Worm (Caenorhabditis elegans) whole organism, L4 larva: Measurements from ENCODE around the gene saeg-1.

ENCODE experiments used
- F10B5.3 ChIP-seq: sonication (generic microtip); optimal IDR thresholded peaks from 2 replicates; lab custom pipeline; 2016; ENCODE audit warnings: mild to moderate bottlenecking, missing genetic modification characterization, missing compliant biosample characterization
- F44E2.7 ChIP-seq: fragments of 200-800 bp; sonication (Bioruptor generic); IDR thresholded peaks from 2 replicates; pipeline ENCODE4 v2.1.2; 2022; ENCODE audit warnings: missing genetic modification characterization, missing compliant biosample characterization
- T26A8.4 ChIP-seq: fragments of 200-800 bp; sonication (Bioruptor generic); IDR thresholded peaks from 2 replicates; pipeline ENCODE4 v1.3.6; 2022; ENCODE audit warnings: missing genetic modification characterization, missing compliant biosample characterization
- Y105C5A.15 ChIP-seq: fragments of 200-800 bp; sonication (Bioruptor generic); IDR thresholded peaks from 2 replicates; pipeline ENCODE4 v1.3.6; 2022; ENCODE audit warnings: missing genetic modification characterization, missing compliant biosample characterization
- Y48G9A.11 ChIP-seq: fragments of 200-800 bp; sonication (Bioruptor generic); IDR thresholded peaks from 2 replicates; pipeline ENCODE4 v1.3.6; 2022; ENCODE audit warnings: missing genetic modification reagents, missing genetic modification characterization, missing compliant biosample characterization
- Y75B8A.6 ChIP-seq: fragments of 200-800 bp; sonication (Bioruptor generic); IDR thresholded peaks from 2 replicates; pipeline ENCODE4 v1.3.6; 2022; ENCODE audit warnings: missing genetic modification reagents, missing genetic modification characterization, missing compliant biosample characterization
- aha-1 ChIP-seq: fragments of 150-350 bp; peaks from one replicate; lab custom pipeline; 2014; ENCODE audit warnings: missing biosample characterization, missing genetic modification characterization
- attf-4 ChIP-seq: sonication (generic microtip); optimal IDR thresholded peaks from 3 replicates; lab custom pipeline; 2017; ENCODE audit warnings: missing biosample characterization, missing genetic modification characterization
- ceh-82 ChIP-seq: sonication (generic microtip); optimal IDR thresholded peaks from 2 replicates; lab custom pipeline; 2017; ENCODE audit warnings: missing biosample characterization, missing genetic modification characterization
- ces-1 ChIP-seq: fragments of 150-350 bp; sonication (generic microtip); optimal IDR thresholded peaks from 4 replicates; lab custom pipeline; 2014; ENCODE audit warnings: missing biosample characterization, missing genetic modification reagents, missing genetic modification characterization
- daf-12 ChIP-seq: fragments of 150-350 bp; optimal IDR thresholded peaks from 2 replicates; lab custom pipeline; 2014; ENCODE audit warnings: missing biosample characterization, missing genetic modification reagents, missing genetic modification characterization
- daf-16 ChIP-seq, 3 experiments: sonication (generic microtip); optimal IDR thresholded peaks; 2 replicates each; lab custom pipeline; 2016 to 2017; ENCODE audit warnings: missing genetic modification characterization in 3 of 3, missing genetic modification reagents in 3 of 3, mild to moderate bottlenecking in 2 of 3, missing compliant biosample characterization in 2 of 3, missing biosample characterization in 1 of 3, moderate library complexity in 1 of 3
- daf-19 ChIP-seq: fragments of 200-800 bp; sonication (Bioruptor generic); conservative IDR thresholded peaks from 2 replicates; pipeline ENCODE4 v1.3.6; 2022; ENCODE audit warnings: missing genetic modification characterization, missing compliant biosample characterization
- daf-8 ChIP-seq: fragments of 200-800 bp; sonication (Bioruptor generic); IDR thresholded peaks from 2 replicates; pipeline ENCODE4 v1.3.6; 2022; ENCODE audit warnings: missing genetic modification characterization, missing compliant biosample characterization
- dmd-6 ChIP-seq: fragments of 200-800 bp; sonication (Bioruptor generic); IDR thresholded peaks from 2 replicates; pipeline ENCODE4 v1.3.6; 2022; ENCODE audit warnings: missing genetic modification reagents, missing genetic modification characterization, missing compliant biosample characterization
- dmd-8 ChIP-seq: fragments of 200-800 bp; sonication (Bioruptor generic); IDR thresholded peaks from 2 replicates; pipeline ENCODE4 v1.3.6; 2022; ENCODE audit warnings: missing genetic modification characterization, missing compliant biosample characterization
- duxl-1 ChIP-seq: sonication (generic microtip); optimal IDR thresholded peaks from 2 replicates; lab custom pipeline; 2016; ENCODE audit warnings: mild to moderate bottlenecking, missing genetic modification characterization, moderate library complexity, missing compliant biosample characterization; ENCODE audit not compliant: poor library complexity
- dve-1 ChIP-seq: sonication (generic microtip); optimal IDR thresholded peaks from 2 replicates; lab custom pipeline; 2017; ENCODE audit warnings: antibody characterized with exemption, mild to moderate bottlenecking, missing genetic modification characterization, missing compliant biosample characterization; ENCODE audit not compliant: insufficient read depth
- gei-8 ChIP-seq: fragments of 200-800 bp; sonication (Bioruptor generic); optimal IDR thresholded peaks from 2 replicates; lab custom pipeline; 2018; ENCODE audit warnings: mild to moderate bottlenecking, missing genetic modification characterization, missing compliant biosample characterization
- hif-1 ChIP-seq, 2 experiments: sonication (generic microtip); optimal IDR thresholded peaks; 2 replicates each; lab custom pipeline; 2016 to 2017; ENCODE audit warnings: missing compliant biosample characterization in 2 of 2, missing genetic modification characterization in 2 of 2, missing genetic modification reagents in 2 of 2, missing genotype in 2 of 2, mild to moderate bottlenecking in 1 of 2
- hlh-11 ChIP-seq: fragments of 200-800 bp; sonication (Bioruptor generic); optimal IDR thresholded peaks from 2 replicates; lab custom pipeline; 2018; ENCODE audit warnings: mild to moderate bottlenecking, missing genetic modification characterization, missing compliant biosample characterization
- jun-1 ChIP-seq: fragments of 150-350 bp; optimal IDR thresholded peaks from 2 replicates; lab custom pipeline; 2014; ENCODE audit warnings: missing biosample characterization, missing genetic modification reagents, missing genetic modification characterization
- lin-1 ChIP-seq: fragments of 200-800 bp; sonication (Bioruptor generic); IDR thresholded peaks from 2 replicates; pipeline ENCODE4 v1.3.6; 2022; ENCODE audit warnings: missing genetic modification reagents, missing genetic modification characterization, missing compliant biosample characterization
- lin-38 ChIP-seq: fragments of 200-800 bp; sonication (Bioruptor generic); IDR thresholded peaks from 2 replicates; pipeline ENCODE4 v1.3.6; 2022; ENCODE audit warnings: missing genetic modification reagents, missing genetic modification characterization, missing compliant biosample characterization
- lsy-2 ChIP-seq, 2 experiments: fragments of 150-350 bp in 1 of 2; sonication (generic microtip) in 1 of 2; optimal IDR thresholded peaks; 2 replicates each; lab custom pipeline; 2014 to 2017; ENCODE audit warnings: missing biosample characterization in 2 of 2, missing genetic modification characterization in 2 of 2
- madf-5 ChIP-seq, 2 experiments: fragments of 200-800 bp; sonication (Bioruptor generic); IDR thresholded peaks; 2 replicates each; pipeline ENCODE4 v1.3.6; 2022; ENCODE audit warnings: missing compliant biosample characterization in 2 of 2, missing genetic modification characterization in 2 of 2
- mdl-1 ChIP-seq, 2 experiments: fragments of 150-350 bp in 1 of 2; sonication (generic microtip) in 1 of 2; optimal IDR thresholded peaks; 2 replicates each; lab custom pipeline; 2014 to 2017; ENCODE audit warnings: missing biosample characterization in 2 of 2, missing genetic modification characterization in 2 of 2
- mep-1 ChIP-seq: fragments of 150-350 bp; sonication (generic microtip); optimal IDR thresholded peaks from 3 replicates; lab custom pipeline; 2014; ENCODE audit warnings: missing biosample characterization, missing genetic modification characterization
- nhr-25 ChIP-seq: sonication (generic microtip); optimal IDR thresholded peaks from 2 replicates; lab custom pipeline; 2017; ENCODE audit warnings: missing genetic modification characterization, mild to moderate bottlenecking, missing compliant biosample characterization, antibody characterized with exemption, moderate library complexity, borderline replicate concordance; ENCODE audit not compliant: insufficient read depth
- nhr-28 ChIP-seq: fragments of 150-350 bp; optimal IDR thresholded peaks from 2 replicates; lab custom pipeline; 2014; ENCODE audit warnings: missing biosample characterization, missing genetic modification characterization
- nhr-48 ChIP-seq: sonication (generic microtip); optimal IDR thresholded peaks from 2 replicates; lab custom pipeline; 2016; ENCODE audit warnings: mild to moderate bottlenecking, missing genetic modification characterization, missing compliant biosample characterization
- nhr-6 ChIP-seq: fragments of 150-350 bp; optimal IDR thresholded peaks from 2 replicates; lab custom pipeline; 2014; ENCODE audit warnings: missing biosample characterization, missing genetic modification characterization
- nhr-77 ChIP-seq: fragments of 150-350 bp; optimal IDR thresholded peaks from 2 replicates; lab custom pipeline; 2014; ENCODE audit warnings: missing biosample characterization, missing genetic modification characterization
- php-3 ChIP-seq: fragments of 200-800 bp; sonication (Bioruptor generic); IDR thresholded peaks from 2 replicates; pipeline ENCODE4 v1.3.6; 2022; ENCODE audit warnings: missing genetic modification reagents, missing genetic modification characterization, missing compliant biosample characterization
- pqm-1 ChIP-seq: sonication (generic microtip); optimal IDR thresholded peaks from 2 replicates; lab custom pipeline; 2017; ENCODE audit warnings: missing biosample characterization, missing genetic modification characterization
- rbr-2 ChIP-seq: sonication (generic microtip); optimal IDR thresholded peaks from 2 replicates; lab custom pipeline; 2016; ENCODE audit warnings: missing genotype, missing genetic modification characterization, missing compliant biosample characterization
- set-16 ChIP-seq: fragments of 200-800 bp; sonication (Bioruptor generic); IDR thresholded peaks from 2 replicates; pipeline ENCODE4 v1.3.6; 2022; ENCODE audit warnings: missing genetic modification reagents, missing genetic modification characterization, missing compliant biosample characterization
- snpc-1.2 ChIP-seq: fragments of 200-800 bp; sonication (Bioruptor generic); IDR thresholded peaks from 2 replicates; pipeline ENCODE4 v1.3.6; 2022; ENCODE audit warnings: missing genetic modification reagents, missing genetic modification characterization, missing compliant biosample characterization
- tra-1 ChIP-seq: fragments of 200-800 bp; sonication (Bioruptor generic); IDR thresholded peaks from 2 replicates; pipeline ENCODE4 v1.3.6; 2022; ENCODE audit warnings: missing genetic modification reagents, missing genetic modification characterization, missing compliant biosample characterization
- unc-62 ChIP-seq, 3 experiments: fragments of 150-350 bp in 1 of 3; sonication (generic microtip); optimal IDR thresholded peaks in 2 of 3; peaks in 1 of 3; 1 replicate in 1 of 3; 2 replicates in 2 of 3; lab custom pipeline; 2014 to 2017; ENCODE audit warnings: missing biosample characterization in 3 of 3, missing genetic modification characterization in 3 of 3, missing genetic modification reagents in 3 of 3, missing genotype in 1 of 3
- zag-1 ChIP-seq: fragments of 150-350 bp; optimal IDR thresholded peaks from 2 replicates; lab custom pipeline; 2014; ENCODE audit warnings: missing biosample characterization, missing genetic modification characterization
- ztf-11 ChIP-seq: fragments of 150-350 bp; optimal IDR thresholded peaks from 2 replicates; lab custom pipeline; 2014; ENCODE audit warnings: missing biosample characterization, missing genetic modification characterization
- ztf-7 ChIP-seq: fragments of 150-350 bp; optimal IDR thresholded peaks from 2 replicates; lab custom pipeline; 2014; ENCODE audit warnings: missing biosample characterization, missing genetic modification characterization

The saeg-1 gene

DNA sequence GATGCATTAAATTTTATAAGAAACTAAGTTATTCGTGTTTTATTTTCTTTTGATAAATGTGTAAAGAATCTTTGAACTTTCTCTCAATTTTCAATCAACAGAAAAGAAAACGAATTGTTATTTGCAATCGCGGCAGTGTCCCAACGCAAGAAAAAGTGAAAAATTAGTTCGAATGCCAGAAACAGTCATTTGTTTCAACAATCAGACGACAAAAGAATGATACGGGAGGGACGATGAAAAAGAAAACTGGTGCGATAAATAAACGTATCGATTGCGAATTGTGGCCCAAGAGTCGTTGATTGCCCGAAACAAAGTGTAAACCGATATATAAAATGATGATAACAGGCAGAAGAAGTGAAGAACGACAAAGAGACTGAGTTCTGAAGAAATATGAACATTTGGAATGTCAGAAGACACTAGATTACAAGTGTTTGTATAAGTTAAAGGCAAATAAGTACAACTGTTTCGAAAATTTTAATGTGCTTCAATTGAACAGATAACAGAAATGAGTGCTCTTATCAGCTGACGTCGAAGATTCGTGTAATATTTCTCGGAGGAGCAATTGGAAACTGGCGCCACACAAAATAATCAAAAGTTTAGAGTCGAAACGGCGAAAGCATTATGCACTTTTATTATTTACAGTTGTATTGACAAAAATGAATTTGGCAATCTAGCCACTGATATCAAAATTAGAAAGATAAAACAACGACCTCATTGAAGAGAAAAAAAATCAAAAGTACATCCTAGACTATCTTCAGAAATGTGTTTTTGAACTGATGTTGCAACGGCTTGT, 12.5 kb upstream of the saeg-1 start:
- peak; percentile 78 for TF ChIP-seq aha-1 (tag; lab: Kevin White, UChicago)
- TF ChIP-seq dmd-8 (GFP tag; lab: Robert Waterston, UW), result no peak
- TF ChIP-seq nhr-28 (tag; lab: Kevin White, UChicago), result peak; percentile 85
- TF ChIP-seq daf-19 (GFP tag; lab: Robert Waterston, UW), result no peak
- peak; percentile 80 for TF ChIP-seq dmd-6 (GFP tag; lab: Robert Waterston, UW)
- no peak for TF ChIP-seq ztf-11 (tag; lab: Kevin White, UChicago)
- TF ChIP-seq php-3, result peak; percentile 79
- 0 out of 2 replicates have a peak, but pooled peaks have one; percentile 29 for TF ChIP-seq lin-1
- no peak for TF ChIP-seq duxl-1 (tag; lab: Kevin White, UChicago)
- peak; percentile 53 for TF ChIP-seq nhr-77
- TF ChIP-seq nhr-48 (tag; lab: Kevin White, UChicago), result peak; percentile 64
- peak; percentile 45 for TF ChIP-seq dve-1
- TF ChIP-seq daf-16 (GFP tag; optimal IDR thresholded peaks at IDR 0.05; lab: Kevin White, UChicago), result no peak
- TF ChIP-seq daf-16 (tag; optimal IDR thresholded peaks at IDR 0.05; lab: Kevin White, UChicago), result peak; percentile 97
- no peak for TF ChIP-seq Y75B8A.6 (GFP tag; lab: Robert Waterston, UW)
- TF ChIP-seq pqm-1 (tag; lab: Kevin White, UChicago), result peak; percentile 79
- peak; percentile 84 for TF ChIP-seq hlh-11 (tag; lab: Kevin White, UChicago)

DNA sequence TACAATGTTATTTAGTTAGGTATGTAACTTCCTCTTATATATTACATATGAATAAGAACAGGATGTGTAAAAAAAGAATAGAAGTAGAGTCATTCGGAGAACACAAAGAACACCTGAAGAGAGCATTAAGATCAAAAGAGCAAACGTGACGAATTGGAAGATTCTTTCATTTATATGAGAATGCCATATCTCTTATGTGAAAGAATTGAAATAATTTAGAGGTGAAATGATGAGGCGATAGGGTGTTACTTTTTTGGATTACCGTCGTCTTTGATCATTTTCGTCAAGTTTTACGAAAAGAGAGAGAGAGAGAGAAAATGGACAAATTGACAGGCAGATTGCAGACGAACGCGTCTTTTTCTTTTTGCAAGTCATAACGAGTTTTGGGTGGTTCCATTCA, 11.0 kb upstream of the saeg-1 start:
- TF ChIP-seq set-16 (GFP tag; lab: Robert Waterston, UW) (no peak), F10B5.3 (tag; lab: Kevin White, UChicago) (no peak), jun-1 (tag; lab: Kevin White, UChicago) (no peak), lsy-2 (tag; optimal IDR thresholded peaks at IDR 0.05; lab: Kevin White, UChicago) (peak in 1 of 2 experiments; percentile 51), Y75B8A.6 (GFP tag; lab: Robert Waterston, UW) (no peak), hif-1 (tag; optimal IDR thresholded peaks at IDR 0.05; lab: Kevin White, UChicago) (peak in 1 of 2 experiments; percentile 85), Y48G9A.11 (no peak), duxl-1 (tag; lab: Kevin White, UChicago) (no peak), mep-1 (tag; lab: Kevin White, UChicago) (no peak), lin-38 (no peak), daf-8 (no peak), unc-62 (GFP tag; optimal IDR thresholded peaks at IDR 0.05 in 1 of 2; lab: Kevin White, UChicago) (peak in 1 of 2 experiments; percentile 14), unc-62 (tag; optimal IDR thresholded peaks at IDR 0.05; lab: Kevin White, UChicago) (no peak), nhr-28 (tag; lab: Kevin White, UChicago) (peak; percentile 12), attf-4 (no peak), Y105C5A.15 (GFP tag; lab: Robert Waterston, UW) (no peak), snpc-1.2 (GFP tag; lab: Robert Waterston, UW) (no peak), mdl-1 (tag; optimal IDR thresholded peaks at IDR 0.05; lab: Kevin White, UChicago) (peak in 1 of 2 experiments; percentile 4), hlh-11 (tag; lab: Kevin White, UChicago) (peak; percentile 12), aha-1 (tag; lab: Kevin White, UChicago) (peak; percentile 97), gei-8 (GFP tag; lab: Kevin White, UChicago) (no peak), ztf-11 (tag; lab: Kevin White, UChicago) (no peak), T26A8.4 (GFP tag; lab: Robert Waterston, UW) (no peak)

DNA sequence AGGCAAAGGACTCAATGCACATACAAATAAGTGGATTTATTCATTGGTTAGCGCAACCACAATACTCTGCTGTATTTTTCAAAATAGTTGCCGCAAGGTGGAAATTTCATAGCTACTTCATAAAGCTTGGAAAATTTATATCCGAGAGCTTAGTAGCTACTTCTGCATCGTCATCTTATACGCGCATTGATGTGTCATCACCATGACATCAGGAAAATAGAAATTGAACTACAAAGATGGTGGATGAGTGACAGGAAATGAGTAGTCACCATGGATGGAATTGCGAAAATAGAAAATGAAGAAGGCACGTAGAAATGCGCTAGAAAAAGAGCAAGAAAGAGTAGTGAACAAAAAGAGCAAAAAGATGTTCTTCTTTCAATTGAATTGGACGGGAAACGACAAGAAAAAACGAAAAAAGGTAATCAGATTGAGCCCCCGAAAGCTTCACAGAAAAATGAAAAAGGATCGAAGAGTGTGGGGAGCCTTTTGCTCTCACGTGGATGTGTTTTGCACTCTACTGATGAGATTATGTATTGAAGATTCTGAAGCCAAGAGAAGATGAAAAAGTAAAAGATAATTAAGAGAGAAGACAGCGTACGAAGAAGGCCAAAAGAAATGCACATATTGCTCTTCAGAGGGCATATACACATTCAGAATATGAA, 9.6 kb upstream of the saeg-1 start:
- TF ChIP-seq tra-1 (GFP tag; lab: Robert Waterston, UW), result no peak
- no peak for TF ChIP-seq nhr-6
- no peak for TF ChIP-seq nhr-25
- TF ChIP-seq ztf-7 (tag; lab: Kevin White, UChicago), result no peak
- TF ChIP-seq Y105C5A.15 (GFP tag; lab: Robert Waterston, UW), result no peak
- no peak for TF ChIP-seq dmd-8 (GFP tag; lab: Robert Waterston, UW)
- no peak for TF ChIP-seq rbr-2 (tag; lab: Kevin White, UChicago)
- no peak for TF ChIP-seq mep-1 (tag; lab: Kevin White, UChicago)
- no peak for TF ChIP-seq nhr-28 (tag; lab: Kevin White, UChicago)
- TF ChIP-seq unc-62 (GFP tag; optimal IDR thresholded peaks at IDR 0.05 in 1 of 2; lab: Kevin White, UChicago), result peak in 1 of 2 experiments; percentile 90
- no peak for TF ChIP-seq unc-62 (tag; optimal IDR thresholded peaks at IDR 0.05; lab: Kevin White, UChicago)
- TF ChIP-seq lin-1, result no peak
- TF ChIP-seq F44E2.7 (GFP tag; lab: Robert Waterston, UW), result no peak
- TF ChIP-seq zag-1 (tag; lab: Kevin White, UChicago), result no peak
- TF ChIP-seq daf-12 (tag; lab: Kevin White, UChicago), result no peak
- TF ChIP-seq madf-5 (GFP tag; IDR thresholded peaks at IDR 0.05; lab: Robert Waterston, UW), result no peak
- no peak for TF ChIP-seq ceh-82 (tag; lab: Kevin White, UChicago)
- TF ChIP-seq aha-1 (tag; lab: Kevin White, UChicago), result peak; percentile 79
- TF ChIP-seq daf-8, result no peak
- peak; percentile 92 for TF ChIP-seq ces-1 (GFP tag; lab: Kevin White, UChicago)
